Worm (Caenorhabditis elegans) whole organism, L3 larva: ENCODE data around the gene skpt-1.

Experiments used
- aly-2 ChIP-seq: fragments of 150-350 bp; optimal IDR thresholded peaks from 2 replicates; lab custom pipeline; 2014; ENCODE audit warnings: missing biosample characterization, missing genetic modification characterization
- ama-1 ChIP-seq: fragments of 150-350 bp; optimal IDR thresholded peaks from 2 replicates; lab custom pipeline; 2018
- egl-27 ChIP-seq: sonication (generic microtip); optimal IDR thresholded peaks from 4 replicates; lab custom pipeline; 2017; ENCODE audit warnings: missing biosample characterization, missing genetic modification reagents, missing genetic modification characterization
- egl-5 ChIP-seq: fragments of 150-350 bp; optimal IDR thresholded peaks from 2 replicates; lab custom pipeline; 2017; ENCODE audit warnings: missing biosample characterization, missing genetic modification reagents, missing genetic modification characterization, inconsistent platforms
- elt-3 ChIP-seq, 3 experiments: fragments of 150-350 bp in 1 of 3; sonication (generic microtip) in 2 of 3; optimal IDR thresholded peaks; 2 replicates in 2 of 3; 4 replicates in 1 of 3; lab custom pipeline; 2014 to 2017; ENCODE audit warnings: missing biosample characterization in 3 of 3, missing genetic modification characterization in 3 of 3
- fos-1 ChIP-seq: fragments of 150-350 bp; optimal IDR thresholded peaks from 2 replicates; lab custom pipeline; 2014; ENCODE audit warnings: missing biosample characterization, missing genetic modification characterization
- nfya-1 ChIP-seq: sonication (generic microtip); optimal IDR thresholded peaks from 2 replicates; lab custom pipeline; 2017; ENCODE audit warnings: missing genetic modification characterization, mild to moderate bottlenecking, missing compliant biosample characterization, antibody characterized with exemption, moderate library complexity; ENCODE audit not compliant: insufficient read depth
- sea-2 ChIP-seq: fragments of 150-350 bp; sonication (generic microtip); optimal IDR thresholded peaks from 4 replicates; lab custom pipeline; 2014; ENCODE audit warnings: missing biosample characterization, missing genetic modification reagents, missing genetic modification characterization
- skn-1 ChIP-seq: fragments of 150-350 bp; optimal IDR thresholded peaks from 2 replicates; lab custom pipeline; 2014; ENCODE audit warnings: missing biosample characterization, missing genetic modification characterization
- snpc-4 ChIP-seq: fragments of 150-350 bp; optimal IDR thresholded peaks from 2 replicates; lab custom pipeline; 2014; ENCODE audit warnings: missing biosample characterization, missing genetic modification characterization

ce11 chrIII:5478011-5478410, 29.8 kb upstream of the skpt-1 start, which contains the start of gene R02F2.10:
- TF ChIP-seq egl-27 (tag; lab: Kevin White, UChicago): no peak
- no peak for TF ChIP-seq nfya-1
- TF ChIP-seq aly-2: no peak
- no peak for TF ChIP-seq snpc-4 (tag; lab: Kevin White, UChicago)
- TF ChIP-seq egl-5 (tag; lab: Kevin White, UChicago): no peak
- TF ChIP-seq ama-1 (lab: Kevin White, UChicago): no peak
- TF ChIP-seq elt-3 (tag; optimal IDR thresholded peaks at IDR 0.05; lab: Kevin White, UChicago): no peak
- TF ChIP-seq skn-1: no peak
- TF ChIP-seq sea-2 (GFP tag; lab: Kevin White, UChicago): no peak
- no peak for TF ChIP-seq fos-1 (tag; lab: Kevin White, UChicago)
